Worm (Caenorhabditis elegans) whole organism, early embryonic: ENCODE data around the gene latd-1.

Experiments used
- B0310.2 ChIP-seq: sonication (generic microtip); optimal IDR thresholded peaks from 2 replicates; lab custom pipeline; 2016; ENCODE audit warnings: mild to moderate bottlenecking, missing genetic modification characterization, missing compliant biosample characterization
- F13C5.2 ChIP-seq: sonication (generic microtip); optimal IDR thresholded peaks from 2 replicates; lab custom pipeline; 2017; ENCODE audit warnings: mild to moderate bottlenecking, missing genetic modification characterization, inconsistent platforms, missing compliant biosample characterization
- aly-1 ChIP-seq: sonication (generic microtip); optimal IDR thresholded peaks from 2 replicates; lab custom pipeline; 2016; ENCODE audit warnings: missing genetic modification characterization, missing compliant biosample characterization
- ama-1 ChIP-seq: fragments of 150-350 bp; optimal IDR thresholded peaks from 2 replicates; lab custom pipeline; 2014
- ceh-13 ChIP-seq: fragments of 200-800 bp; sonication (Bioruptor generic); optimal IDR thresholded peaks from 2 replicates; lab custom pipeline; 2018; ENCODE audit warnings: mild to moderate bottlenecking, missing genetic modification characterization, missing compliant biosample characterization
- flt-1 ChIP-seq: fragments of 200-800 bp; sonication (Bioruptor generic); IDR thresholded peaks from 2 replicates; pipeline ENCODE4 v1.3.6; 2022; ENCODE audit warnings: missing genetic modification characterization, missing compliant biosample characterization
- hmg-4 ChIP-seq: fragments of 200-800 bp; sonication (Bioruptor generic); optimal IDR thresholded peaks from 2 replicates; lab custom pipeline; 2018; ENCODE audit warnings: mild to moderate bottlenecking, missing genetic modification characterization, missing compliant biosample characterization
- tra-4 ChIP-seq: sonication (generic microtip); optimal IDR thresholded peaks from 2 replicates; lab custom pipeline; 2017; ENCODE audit warnings: missing genetic modification characterization, missing compliant biosample characterization

DNA sequence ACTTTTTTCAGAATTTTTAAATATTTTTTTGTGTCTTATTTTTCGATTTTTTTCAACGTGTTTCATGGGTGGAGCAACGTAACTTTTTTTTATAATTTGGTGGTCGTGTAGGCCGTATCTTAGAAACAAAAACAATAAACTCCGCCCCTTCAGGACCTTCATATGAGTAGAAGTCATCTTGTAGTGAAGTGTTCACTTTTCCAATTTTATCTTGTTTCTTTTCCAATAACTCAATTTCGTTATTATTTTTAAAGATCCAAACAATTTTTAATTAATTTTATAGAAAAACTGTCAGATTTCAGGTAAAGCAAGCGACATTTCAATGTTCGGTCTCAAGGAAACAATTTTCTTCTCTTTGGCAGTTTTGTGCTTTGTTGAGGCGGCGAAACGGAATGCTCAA, 8.7 kb downstream of the latd-1 start, which contains the start of gene C39D10.2:
- no peak for TF ChIP-seq ceh-13 (GFP tag; lab: Kevin White, UChicago)
- no peak for TF ChIP-seq aly-1 (tag; lab: Kevin White, UChicago)
- TF ChIP-seq tra-4: no peak
- no peak for TF ChIP-seq B0310.2 (tag; lab: Kevin White, UChicago)
- TF ChIP-seq hmg-4 (GFP tag; lab: Kevin White, UChicago): no peak
- TF ChIP-seq ama-1: no peak
- no peak for TF ChIP-seq F13C5.2 (tag; lab: Kevin White, UChicago)
- TF ChIP-seq flt-1 (GFP tag; lab: Robert Waterston, UW): no peak
